Worm (Caenorhabditis elegans) whole organism, mixed stage, embryonic: ENCODE measurements around the gene msp-78.

ENCODE experiments used
- elt-3 ChIP-seq: fragments of 150-350 bp; optimal IDR thresholded peaks from 2 replicates; lab custom pipeline; 2014; ENCODE audit warnings: missing biosample characterization, missing genetic modification characterization
- nhr-237 ChIP-seq: fragments of 150-350 bp; optimal IDR thresholded peaks from 2 replicates; lab custom pipeline; 2014; ENCODE audit warnings: missing biosample characterization, missing genetic modification characterization
- unc-62 ChIP-seq: fragments of 150-350 bp; optimal IDR thresholded peaks from 2 replicates; lab custom pipeline; 2014; ENCODE audit warnings: missing biosample characterization, missing genetic modification reagents, missing genetic modification characterization

DNA sequence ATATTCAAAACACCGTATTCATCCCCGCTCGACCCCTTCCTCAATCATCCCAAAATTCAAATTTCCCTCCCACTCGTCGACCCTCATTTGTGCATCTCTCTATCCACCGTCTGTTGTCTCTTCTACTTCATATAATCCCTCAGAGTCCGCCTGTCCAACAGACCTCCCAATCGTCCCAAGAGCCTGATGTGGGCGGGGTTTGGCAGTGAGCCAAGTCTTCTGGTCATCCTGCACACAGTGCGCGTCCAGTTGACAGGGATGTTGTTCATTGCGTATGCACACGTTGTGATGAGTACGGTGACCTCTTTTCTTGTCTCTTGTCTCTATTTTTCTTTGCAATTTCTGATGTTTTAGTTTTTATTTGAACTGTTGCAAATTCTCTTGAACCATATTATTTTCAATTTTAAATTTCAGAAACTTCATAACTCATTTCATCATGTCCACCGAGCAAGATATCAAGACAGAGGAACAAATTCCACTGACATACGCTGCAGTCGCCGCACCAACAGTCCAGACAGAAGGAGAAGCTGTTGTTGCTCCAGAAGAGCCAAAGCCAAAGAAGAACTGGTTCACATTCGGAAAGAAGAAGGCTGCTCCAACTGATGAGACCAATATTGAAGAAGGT lies 2.4 kb downstream of the msp-78 start, which contains the start of gene cav-1:
- TF ChIP-seq nhr-237 (tag; lab: Kevin White, UChicago): no peak
- TF ChIP-seq unc-62 (GFP tag; lab: Kevin White, UChicago): peak; percentile 52
- TF ChIP-seq elt-3: no peak
